Fruit fly (Drosophila melanogaster): ENCODE measurements around the gene UQCR-C2.

Gene UQCR-C2

dm6 chr3L:16615132-16615709 is 31.3 kb downstream of the UQCR-C2 start, which contains the start of gene Mo25:
Gene Mo25, minus strand, starts transcription at chr3L:16615472.
- peak; percentile 53 for TF ChIP-seq psq (GFP tag; optimal IDR thresholded peaks at IDR 0.05)
- peak in 1 of 2 experiments; percentile 68 for TF ChIP-seq foxo (GFP tag; optimal IDR thresholded peaks at IDR 0.05)
- no peak for TF ChIP-seq CrebA (GFP tag; optimal IDR thresholded peaks at IDR 0.05; ENCODE audit: borderline replicate concordance)
- TF ChIP-seq N (GFP tag; optimal IDR thresholded peaks at IDR 0.05) = no peak
- no peak for TF ChIP-seq woc (GFP tag; optimal IDR thresholded peaks at IDR 0.05)
- TF ChIP-seq brk (GFP tag; optimal IDR thresholded peaks at IDR 0.05) = peak; percentile 75
- no peak for TF ChIP-seq jim (GFP tag; optimal IDR thresholded peaks at IDR 0.05)
- peak; percentile 24 for TF ChIP-seq Jra (GFP tag; optimal IDR thresholded peaks at IDR 0.05)
- peak; percentile 8 for TF ChIP-seq dmrt93B (GFP tag; optimal IDR thresholded peaks at IDR 0.05)
- no peak for TF ChIP-seq CG32264 (GFP tag; optimal IDR thresholded peaks at IDR 0.05)
- TF ChIP-seq Dif (GFP tag; optimal IDR thresholded peaks at IDR 0.05; ENCODE audit: partially characterized antibody) = no peak
- no peak for TF ChIP-seq pan (optimal IDR thresholded peaks at IDR 0.05)
- TF ChIP-seq lola (GFP tag; optimal IDR thresholded peaks at IDR 0.05) = no peak
- no peak for TF ChIP-seq GATAd (GFP tag; optimal IDR thresholded peaks at IDR 0.05)
- no peak for TF ChIP-seq dl (GFP tag; optimal IDR thresholded peaks at IDR 0.05; ENCODE audit: insufficient read depth in 1 of 2, partially characterized antibody in 2 of 2)
- no peak for TF ChIP-seq Vsx2 (GFP tag; optimal IDR thresholded peaks at IDR 0.05; ENCODE audit: partially characterized antibody)
- TF ChIP-seq ey (GFP tag; optimal IDR thresholded peaks at IDR 0.05) = peak; percentile 25
- TF ChIP-seq Rel (GFP tag; optimal IDR thresholded peaks at IDR 0.05) = peak; percentile 15
- TF ChIP-seq Rel (tag; optimal IDR thresholded peaks at IDR 0.05) = peak; percentile 44
- peak; percentile 67 for TF ChIP-seq h (GFP tag; optimal IDR thresholded peaks at IDR 0.05)
- TF ChIP-seq br (GFP tag; optimal IDR thresholded peaks at IDR 0.05) = peak; percentile 47
- peak; percentile 73 for TF ChIP-seq rgr (GFP tag; optimal IDR thresholded peaks at IDR 0.05)
- no peak for TF ChIP-seq Mio (GFP tag; optimal IDR thresholded peaks at IDR 0.05)
- TF ChIP-seq Hnf4 (GFP tag; optimal IDR thresholded peaks at IDR 0.05) = peak; percentile 74
- TF ChIP-seq Myc (optimal IDR thresholded peaks at IDR 0.05) = peak; percentile 0
- peak; percentile 57 for TF ChIP-seq fru (GFP tag; optimal IDR thresholded peaks at IDR 0.05)
- peak; percentile 52 for TF ChIP-seq Sp1 (GFP tag; optimal IDR thresholded peaks at IDR 0.05)
- TF ChIP-seq Hr83 (GFP tag; optimal IDR thresholded peaks at IDR 0.05; ENCODE audit: poor library complexity, severe bottlenecking) = peak; percentile 81
- no peak for TF ChIP-seq tai (GFP tag; optimal IDR thresholded peaks at IDR 0.05)
- peak; percentile 42 for TF ChIP-seq OdsH (GFP tag; optimal IDR thresholded peaks at IDR 0.05)
- TF ChIP-seq Abd-B (GFP tag; optimal IDR thresholded peaks at IDR 0.05) = no peak
- TF ChIP-seq usp (GFP tag; optimal IDR thresholded peaks at IDR 0.05) = no peak
- peak; percentile 18 for TF ChIP-seq CG9705 (GFP tag; optimal IDR thresholded peaks at IDR 0.05)
- TF ChIP-seq sage (GFP tag; optimal IDR thresholded peaks at IDR 0.05) = peak; percentile 83
- TF ChIP-seq Dfd (GFP tag; optimal IDR thresholded peaks at IDR 0.05) = no peak
- TF ChIP-seq HLH106 (tag; optimal IDR thresholded peaks at IDR 0.05) = peak; percentile 51
- TF ChIP-seq dsf (GFP tag; optimal IDR thresholded peaks at IDR 0.05; ENCODE audit: borderline replicate concordance) = peak; percentile 48
- TF ChIP-seq Hr78 (GFP tag; optimal IDR thresholded peaks at IDR 0.05) = no peak
- no peak for TF ChIP-seq sv (GFP tag; optimal IDR thresholded peaks at IDR 0.05)

dm6 chr3L:16626199-16626598 is 42.3 kb downstream of the UQCR-C2 start:
- no peak for TF ChIP-seq Dfd (GFP tag; optimal IDR thresholded peaks at IDR 0.05)
- no peak for TF ChIP-seq Jra (GFP tag; optimal IDR thresholded peaks at IDR 0.05)
- no peak for TF ChIP-seq dmrt93B (GFP tag; optimal IDR thresholded peaks at IDR 0.05)
- no peak for TF ChIP-seq dsf (GFP tag; optimal IDR thresholded peaks at IDR 0.05; ENCODE audit: borderline replicate concordance)
- TF ChIP-seq pan (optimal IDR thresholded peaks at IDR 0.05) = no peak
- TF ChIP-seq usp (GFP tag; optimal IDR thresholded peaks at IDR 0.05) = no peak

DNA sequence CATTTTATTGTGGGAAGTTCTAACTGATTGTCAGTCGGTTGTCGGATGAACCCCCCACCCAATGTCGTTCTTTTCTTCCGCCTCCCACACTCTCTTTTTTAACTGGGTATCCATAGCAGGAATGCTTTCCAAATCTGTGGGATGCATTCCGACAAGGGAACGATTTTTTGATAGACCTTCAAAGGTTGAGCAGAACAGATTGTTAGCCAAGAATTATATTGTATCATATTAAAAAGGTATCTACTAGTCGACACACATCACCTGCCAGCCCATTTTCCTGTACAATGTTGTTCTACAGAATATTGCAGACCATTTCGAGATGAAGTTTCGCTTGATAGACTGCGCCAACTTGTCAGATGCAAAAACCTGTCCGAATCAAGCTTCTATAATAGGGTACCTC is 45.9 kb downstream of the UQCR-C2 start:
- TF ChIP-seq pan (optimal IDR thresholded peaks at IDR 0.05) = no peak
- TF ChIP-seq h (GFP tag; optimal IDR thresholded peaks at IDR 0.05) = no peak
- no peak for TF ChIP-seq OdsH (GFP tag; optimal IDR thresholded peaks at IDR 0.05)
- no peak for TF ChIP-seq woc (GFP tag; optimal IDR thresholded peaks at IDR 0.05)
- no peak for TF ChIP-seq N (GFP tag; optimal IDR thresholded peaks at IDR 0.05)
- TF ChIP-seq Abd-B (GFP tag; optimal IDR thresholded peaks at IDR 0.05) = no peak
- no peak for TF ChIP-seq CrebA (GFP tag; optimal IDR thresholded peaks at IDR 0.05; ENCODE audit: borderline replicate concordance)
- TF ChIP-seq lola (GFP tag; optimal IDR thresholded peaks at IDR 0.05) = no peak
- TF ChIP-seq Hnf4 (GFP tag; optimal IDR thresholded peaks at IDR 0.05) = no peak
- no peak for TF ChIP-seq HLH106 (tag; optimal IDR thresholded peaks at IDR 0.05)
- TF ChIP-seq ey (GFP tag; optimal IDR thresholded peaks at IDR 0.05) = no peak
- no peak for TF ChIP-seq Dfd (GFP tag; optimal IDR thresholded peaks at IDR 0.05)

Data from whole organism, wandering third instar larva.